Fruit fly (Drosophila melanogaster): ENCODE measurements around the gene noc.

The noc gene

DNA sequence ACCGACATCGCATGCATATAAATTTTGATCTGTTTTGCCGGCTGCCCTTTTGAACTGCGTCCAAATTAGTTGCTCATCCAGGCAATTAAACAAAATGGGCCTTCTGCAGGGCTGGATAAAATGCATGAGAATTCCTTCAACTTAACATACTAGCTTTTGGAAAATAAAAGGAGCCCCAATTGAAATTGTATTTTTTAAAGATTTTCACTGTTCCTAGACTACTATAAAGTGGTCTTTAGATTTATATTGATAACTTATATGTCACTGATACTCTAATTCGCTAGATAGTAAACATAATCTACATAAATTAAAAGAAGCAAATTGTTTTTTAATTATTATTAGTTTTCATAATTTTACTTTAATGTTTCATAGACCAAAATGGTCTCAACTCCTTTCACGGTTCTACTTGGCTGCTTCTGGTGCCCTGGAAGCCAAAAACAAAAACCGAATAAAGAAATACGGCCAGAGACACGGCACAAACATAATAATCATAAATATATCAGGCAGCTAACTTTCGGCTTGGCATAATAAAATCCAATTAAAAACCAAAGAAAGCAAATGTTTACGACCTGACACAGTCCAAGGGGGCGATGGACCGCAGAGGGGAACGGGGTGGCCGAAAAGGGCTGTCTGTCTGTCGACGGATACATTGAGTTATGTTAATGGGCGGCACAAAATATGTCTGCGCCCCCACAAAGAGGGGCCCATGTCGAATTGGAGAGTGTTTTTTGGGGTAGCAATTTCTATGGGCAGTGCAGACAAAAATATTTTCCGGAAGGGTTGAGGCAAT, 47.0 kb downstream of the noc start (continued):
- no peak for TF ChIP-seq zfh1 (GFP tag; IDR thresholded peaks at IDR 0.05)
- TF ChIP-seq CG12155 (GFP tag; optimal IDR thresholded peaks at IDR 0.05) = no peak
- TF ChIP-seq tup (GFP tag; optimal IDR thresholded peaks at IDR 0.05) = no peak
- TF ChIP-seq vvl (GFP tag; IDR thresholded peaks at IDR 0.05) = peak; percentile 40; the same call in 1 of the 2 replicates
- TF ChIP-seq CG15073 (GFP tag; optimal IDR thresholded peaks at IDR 0.05) = no peak
- TF ChIP-seq wek (GFP tag; optimal IDR thresholded peaks at IDR 0.05) = no peak
- no peak for TF ChIP-seq CG5953 (GFP tag; IDR thresholded peaks at IDR 0.05)
- TF ChIP-seq CG7556 (GFP tag; optimal IDR thresholded peaks at IDR 0.05) = peak; percentile 60
- TF ChIP-seq CG4328 (GFP tag; optimal IDR thresholded peaks at IDR 0.05) = peak; percentile 95
- no peak for TF ChIP-seq CG9215 (GFP tag; IDR thresholded peaks at IDR 0.05)
- TF ChIP-seq PHDP (tag; optimal IDR thresholded peaks at IDR 0.05) = peak; percentile 33
- TF ChIP-seq ttk (GFP tag; IDR thresholded peaks at IDR 0.05) = 0 out of 2 replicates have a peak, but pooled peaks have one; percentile 27
- TF ChIP-seq Gug (GFP tag; IDR thresholded peaks at IDR 0.05) = no peak
- TF ChIP-seq CG3726 (GFP tag; IDR thresholded peaks at IDR 0.05) = no peak
- TF ChIP-seq BEAF-32 (GFP tag; optimal IDR thresholded peaks at IDR 0.05) = no peak
- no peak for TF ChIP-seq E2f1 (GFP tag; IDR thresholded peaks at IDR 0.05)
- no peak for TF ChIP-seq Dip2 (GFP tag; IDR thresholded peaks at IDR 0.05)
- no peak for TF ChIP-seq CG1233 (GFP tag; optimal IDR thresholded peaks at IDR 0.05)
- no peak for TF ChIP-seq Dll (GFP tag; IDR thresholded peaks at IDR 0.05; ENCODE audit: partially characterized antibody)
- TF ChIP-seq fd96Cb (tag; optimal IDR thresholded peaks at IDR 0.05) = peak; percentile 66
- no peak for TF ChIP-seq dati (GFP tag; IDR thresholded peaks at IDR 0.05)
- no peak for TF ChIP-seq CG1602 (GFP tag; optimal IDR thresholded peaks at IDR 0.05)
- no peak for TF ChIP-seq CG43689 (GFP tag; IDR thresholded peaks at IDR 0.05)
- TF ChIP-seq CG10543 (GFP tag; optimal IDR thresholded peaks at IDR 0.05) = peak; percentile 84
- no peak for TF ChIP-seq CG6175 (GFP tag; IDR thresholded peaks at IDR 0.05)
- TF ChIP-seq CG8281 (tag; optimal IDR thresholded peaks at IDR 0.05) = no peak
- no peak for TF ChIP-seq CG12236 (GFP tag; optimal IDR thresholded peaks at IDR 0.05)
- no peak for TF ChIP-seq MTF-1 (GFP tag; optimal IDR thresholded peaks at IDR 0.05; ENCODE audit: borderline replicate concordance)
- TF ChIP-seq Opbp (GFP tag; IDR thresholded peaks at IDR 0.05; ENCODE audit: partially characterized antibody) = no peak
- no peak for TF ChIP-seq Pdp1 (GFP tag; optimal IDR thresholded peaks at IDR 0.05)
- TF ChIP-seq CG2120 (GFP tag; optimal IDR thresholded peaks at IDR 0.05) = no peak
- TF ChIP-seq Nf-YC (tag; optimal IDR thresholded peaks at IDR 0.05) = no peak
- TF ChIP-seq chn (GFP tag; optimal IDR thresholded peaks at IDR 0.05) = no peak
- peak; percentile 44 for TF ChIP-seq Oli (tag; optimal IDR thresholded peaks at IDR 0.05)
- TF ChIP-seq dmrt11E (tag; optimal IDR thresholded peaks at IDR 0.05) = peak; percentile 63
- TF ChIP-seq CG7271 (tag; optimal IDR thresholded peaks at IDR 0.05) = no peak
- no peak for TF ChIP-seq dimm (GFP tag; IDR thresholded peaks at IDR 0.05)
- no peak for TF ChIP-seq fd3F (GFP tag; optimal IDR thresholded peaks at IDR 0.05)
- no peak for TF ChIP-seq tna (GFP tag; IDR thresholded peaks at IDR 0.05; ENCODE audit: partially characterized antibody)
- no peak for TF ChIP-seq CG34376 (GFP tag; optimal IDR thresholded peaks at IDR 0.05)
- no peak for TF ChIP-seq CG14014 (GFP tag; IDR thresholded peaks at IDR 0.05)
- TF ChIP-seq Hr51 (GFP tag; optimal IDR thresholded peaks at IDR 0.05) = peak in 1 of 2 experiments; percentile 53
- peak; percentile 69 for TF ChIP-seq CG2712 (tag; optimal IDR thresholded peaks at IDR 0.05)
- no peak for TF ChIP-seq HmgZ (tag; optimal IDR thresholded peaks at IDR 0.05)
- TF ChIP-seq lmd (GFP tag; IDR thresholded peaks at IDR 0.05) = peak; percentile 20; the same call in 1 of the 2 replicates
- no peak for TF ChIP-seq Trl (optimal IDR thresholded peaks at IDR 0.05)
- no peak for TF ChIP-seq Trl (GFP tag; optimal IDR thresholded peaks at IDR 0.05)
- no peak for TF ChIP-seq sens-2 (GFP tag; IDR thresholded peaks at IDR 0.05)
- TF ChIP-seq Sox102F (GFP tag; optimal IDR thresholded peaks at IDR 0.05) = peak; percentile 47

Measured in whole organism, embryonic.